Worm (Caenorhabditis elegans) whole organism, L4 larva: ENCODE measurements around the gene Y105C5B.15.

ENCODE experiments used
- egl-27 ChIP-seq: sonication (generic microtip); optimal IDR thresholded peaks from 3 replicates; lab custom pipeline; 2017; ENCODE audit warnings: missing biosample characterization, missing genetic modification reagents, missing genetic modification characterization
- nhr-25 ChIP-seq: sonication (generic microtip); optimal IDR thresholded peaks from 2 replicates; lab custom pipeline; 2017; ENCODE audit warnings: missing genetic modification characterization, mild to moderate bottlenecking, missing compliant biosample characterization, antibody characterized with exemption, moderate library complexity, borderline replicate concordance; ENCODE audit not compliant: insufficient read depth
- nhr-41 ChIP-seq: fragments of 200-800 bp; sonication (Bioruptor generic); IDR thresholded peaks from 2 replicates; pipeline ENCODE4 v1.3.6; 2022; ENCODE audit warnings: missing genetic modification reagents, missing genetic modification characterization, missing compliant biosample characterization
- pha-4 ChIP-seq, 2 experiments: fragments of 150-350 bp in 1 of 2; fragments of 200-800 bp in 1 of 2; sonication (Bioruptor generic) in 1 of 2; IDR thresholded peaks in 1 of 2; optimal IDR thresholded peaks in 1 of 2; 2 replicates each; pipeline versions ENCODE4 v1.3.6 to Lab custom; 2014 to 2022; ENCODE audit warnings: missing genetic modification characterization in 2 of 2, missing genetic modification reagents in 2 of 2, missing biosample characterization in 1 of 2, missing compliant biosample characterization in 1 of 2

- TF ChIP-seq egl-27 (tag; lab: Kevin White, UChicago) (no peak), nhr-41 (GFP tag; lab: Robert Waterston, UW) (no peak), nhr-25 (tag; lab: Kevin White, UChicago) (no peak), pha-4 (GFP tag; IDR thresholded peaks at IDR 0.05; lab: Robert Waterston, UW) (no peak), pha-4 (tag; optimal IDR thresholded peaks at IDR 0.05; lab: Kevin White, UChicago) (no peak)
These were observed 46.2 kb downstream of the Y105C5B.15 start for ce11 chrIV:15997906-15998305.
